Worm (Caenorhabditis elegans): ENCODE measurements around the gene avr-15.

DNA sequence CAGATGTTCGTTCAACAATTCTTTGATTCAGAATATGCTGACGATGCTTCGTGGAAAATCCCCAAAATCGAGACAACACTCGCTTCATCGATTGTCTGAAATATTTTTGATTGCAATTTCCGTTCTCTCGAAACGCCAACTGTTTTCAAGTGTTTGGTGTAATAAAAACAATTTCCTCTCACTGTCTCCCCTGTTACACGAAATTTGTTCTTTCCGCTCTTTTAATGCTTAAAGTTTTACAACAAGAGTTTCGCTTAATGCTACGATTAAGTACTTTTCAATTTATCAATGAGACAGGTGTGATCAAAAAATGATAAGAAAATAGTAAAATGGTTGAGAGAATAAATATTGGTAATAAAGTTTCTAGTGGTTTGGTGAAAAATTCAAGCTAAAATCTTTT lies 44.8 kb upstream of the avr-15 start, which contains the start of gene C56A3.6:
- TF ChIP-seq cog-1 (tag; optimal IDR thresholded peaks at IDR 0.05) (no peak), ztf-29 (GFP tag; IDR thresholded peaks at IDR 0.05) (no peak), klf-2 (GFP tag; conservative IDR thresholded peaks at IDR 0.05) (no peak)
